Worm (Caenorhabditis elegans) whole organism, midembryonic: Measurements from ENCODE around the gene F19C6.2.

ENCODE experiments used
- cog-1 ChIP-seq: sonication (generic microtip); optimal IDR thresholded peaks from 2 replicates; lab custom pipeline; 2016; ENCODE audit warnings: missing genetic modification characterization, missing compliant biosample characterization
- tab-1 ChIP-seq: fragments of 200-800 bp; sonication (Bioruptor generic); IDR thresholded peaks from 2 replicates; pipeline ENCODE4 v1.3.6; 2022; ENCODE audit warnings: missing genetic modification characterization, missing compliant biosample characterization
- ztf-29 ChIP-seq: fragments of 200-800 bp; sonication (Bioruptor generic); IDR thresholded peaks from 2 replicates; pipeline ENCODE4 v1.3.6; 2022; ENCODE audit warnings: missing genetic modification reagents, missing genetic modification characterization, missing compliant biosample characterization

- TF ChIP-seq ztf-29 (GFP tag; lab: Robert Waterston, UW) (no peak), tab-1 (GFP tag; lab: Robert Waterston, UW) (no peak), cog-1 (tag; lab: Kevin White, UChicago) (no peak)
Observed at ce11 chrX:9999192-9999591, 1.5 kb upstream of the F19C6.2 start, which contains the start of gene grk-1.
